Fruit fly (Drosophila melanogaster): ENCODE results near the gene CG10657.

dm6 chr3L:12503865-12504650 is 7.0 kb upstream of the CG10657 start, which contains the start of the genes CG10646 and vih:
- TF ChIP-seq ovo (GFP tag; optimal IDR thresholded peaks at IDR 0.05) (peak; percentile 77), kay (GFP tag; ENCODE audit: borderline replicate concordance) (no peak), CG12768 (GFP tag; optimal IDR thresholded peaks at IDR 0.05) (peak; percentile 29), Mnt (GFP tag; optimal IDR thresholded peaks at IDR 0.05) (peak; percentile 42), cic (GFP tag; optimal IDR thresholded peaks at IDR 0.05) (no peak), CG7045 (GFP tag; optimal IDR thresholded peaks at IDR 0.05) (peak; percentile 10), bab1 (GFP tag; optimal IDR thresholded peaks at IDR 0.05) (peak; percentile 19), pad (GFP tag; optimal IDR thresholded peaks at IDR 0.05) (peak; percentile 61), Crg-1 (GFP tag; optimal IDR thresholded peaks at IDR 0.05) (peak; percentile 12), cnc (optimal IDR thresholded peaks at IDR 0.05) (no peak), toe (GFP tag; optimal IDR thresholded peaks at IDR 0.05) (no peak)
